Worm (Caenorhabditis elegans) whole organism, L1 larva: ENCODE measurements around the gene F10E9.10.

Source experiments
- C16A3.4 ChIP-seq: fragments of 150-350 bp; optimal IDR thresholded peaks from 2 replicates; lab custom pipeline; 2014; ENCODE audit warnings: missing biosample characterization, missing genetic modification characterization
- C34B4.2 ChIP-seq: sonication (generic microtip); optimal IDR thresholded peaks from 2 replicates; lab custom pipeline; 2017; ENCODE audit warnings: mild to moderate bottlenecking, missing genetic modification characterization, missing compliant biosample characterization
- Y116A8C.19 ChIP-seq: sonication (generic microtip); optimal IDR thresholded peaks from 2 replicates; lab custom pipeline; 2016; ENCODE audit warnings: missing compliant biosample characterization, missing genetic modification characterization, borderline replicate concordance
- aha-1 ChIP-seq: fragments of 150-350 bp; optimal IDR thresholded peaks from 2 replicates; lab custom pipeline; 2014; ENCODE audit warnings: missing biosample characterization, missing genetic modification characterization
- alr-1 ChIP-seq: fragments of 200-800 bp; sonication (Bioruptor generic); optimal IDR thresholded peaks from 2 replicates; lab custom pipeline; 2018; ENCODE audit warnings: borderline replicate concordance, mild to moderate bottlenecking, missing genetic modification characterization, missing compliant biosample characterization
- aly-2 ChIP-seq: fragments of 150-350 bp; optimal IDR thresholded peaks from 2 replicates; lab custom pipeline; 2014; ENCODE audit warnings: missing biosample characterization, missing genetic modification characterization
- ama-1 ChIP-seq: fragments of 150-350 bp; optimal IDR thresholded peaks from 2 replicates; lab custom pipeline; 2014
- blmp-1 ChIP-seq: fragments of 150-350 bp; optimal IDR thresholded peaks from 2 replicates; lab custom pipeline; 2014; ENCODE audit warnings: missing biosample characterization, missing genetic modification characterization
- ceh-88 ChIP-seq: fragments of 200-800 bp; sonication (Bioruptor generic); IDR thresholded peaks from 2 replicates; pipeline ENCODE4 v1.3.6; 2022; ENCODE audit warnings: missing genetic modification characterization, missing compliant biosample characterization
- ces-1 ChIP-seq: fragments of 150-350 bp; optimal IDR thresholded peaks from 2 replicates; lab custom pipeline; 2014; ENCODE audit warnings: missing biosample characterization, missing genetic modification reagents, missing genetic modification characterization
- dpl-1 ChIP-seq, 3 experiments: fragments of 150-350 bp in 2 of 3; sonication (generic microtip) in 1 of 3; optimal IDR thresholded peaks; 2 replicates each; lab custom pipeline; 2014 to 2017; ENCODE audit warnings: missing biosample characterization in 3 of 3, missing genetic modification characterization in 3 of 3, missing genetic modification reagents in 3 of 3
- dsc-1 ChIP-seq: sonication (generic microtip); optimal IDR thresholded peaks from 2 replicates; lab custom pipeline; 2016; ENCODE audit warnings: mild to moderate bottlenecking, missing genetic modification characterization, missing compliant biosample characterization
- egl-27 ChIP-seq, 2 experiments: fragments of 150-350 bp in 1 of 2; sonication (generic microtip); optimal IDR thresholded peaks; 3 replicates each; lab custom pipeline; 2017 to 2018; ENCODE audit warnings: missing biosample characterization in 2 of 2, missing genetic modification characterization in 2 of 2, missing genetic modification reagents in 2 of 2
- elt-2 ChIP-seq: sonication (generic microtip); optimal IDR thresholded peaks from 2 replicates; lab custom pipeline; 2016; ENCODE audit warnings: missing genetic modification characterization, mild to moderate bottlenecking, inconsistent platforms, missing compliant biosample characterization, missing genetic modification reagents
- elt-3 ChIP-seq, 6 experiments: fragments of 150-350 bp in 1 of 6; sonication (generic microtip); optimal IDR thresholded peaks; 2 replicates each; lab custom pipeline; 2017 to 2018; ENCODE audit warnings: missing biosample characterization in 6 of 6, missing genetic modification characterization in 6 of 6, inconsistent platforms in 1 of 6
- fkh-10 ChIP-seq: sonication (generic microtip); optimal IDR thresholded peaks from 2 replicates; lab custom pipeline; 2017; ENCODE audit warnings: missing biosample characterization, missing genetic modification reagents, missing genetic modification characterization
- fkh-4 ChIP-seq: sonication (generic microtip); optimal IDR thresholded peaks from 2 replicates; lab custom pipeline; 2016; ENCODE audit warnings: missing compliant biosample characterization, missing genetic modification characterization, borderline replicate concordance
- grh-1 ChIP-seq: fragments of 200-800 bp; sonication (Bioruptor generic); IDR thresholded peaks from 2 replicates; pipeline ENCODE4 v1.3.6; 2022; ENCODE audit warnings: missing genetic modification reagents, missing genetic modification characterization, missing compliant biosample characterization
- hlh-4 ChIP-seq: sonication (generic microtip); optimal IDR thresholded peaks from 2 replicates; lab custom pipeline; 2016; ENCODE audit warnings: mild to moderate bottlenecking, missing genetic modification characterization, missing compliant biosample characterization
- isw-1 ChIP-seq: fragments of 200-800 bp; sonication (Bioruptor generic); IDR thresholded peaks from 2 replicates; pipeline ENCODE4 v1.3.6; 2022; ENCODE audit warnings: missing genetic modification characterization, missing compliant biosample characterization
- jun-1 ChIP-seq: fragments of 150-350 bp; optimal IDR thresholded peaks from 2 replicates; lab custom pipeline; 2014; ENCODE audit warnings: missing biosample characterization, missing genetic modification reagents, missing genetic modification characterization
- lin-13 ChIP-seq: fragments of 150-350 bp; optimal IDR thresholded peaks from 2 replicates; lab custom pipeline; 2014; ENCODE audit warnings: missing biosample characterization, missing genetic modification reagents, missing genetic modification characterization
- lin-14 ChIP-seq: fragments of 200-800 bp; sonication (Bioruptor generic); optimal IDR thresholded peaks from 2 replicates; lab custom pipeline; 2018; ENCODE audit warnings: mild to moderate bottlenecking, missing genetic modification characterization, moderate library complexity, missing compliant biosample characterization
- lir-3 ChIP-seq: sonication (generic microtip); optimal IDR thresholded peaks from 2 replicates; lab custom pipeline; 2016; ENCODE audit warnings: mild to moderate bottlenecking, missing genetic modification characterization, moderate library complexity, missing compliant biosample characterization; ENCODE audit not compliant: poor library complexity
- lsy-2 ChIP-seq, 2 experiments: fragments of 150-350 bp; optimal IDR thresholded peaks; 2 replicates each; lab custom pipeline; 2014; ENCODE audit warnings: missing biosample characterization in 2 of 2, missing genetic modification characterization in 2 of 2
- mdl-1 ChIP-seq, 2 experiments: fragments of 150-350 bp; optimal IDR thresholded peaks; 2 replicates each; lab custom pipeline; 2014 to 2017; ENCODE audit warnings: missing biosample characterization in 2 of 2, missing genetic modification characterization in 2 of 2, inconsistent platforms in 1 of 2
- mef-2 ChIP-seq: fragments of 150-350 bp; optimal IDR thresholded peaks from 2 replicates; lab custom pipeline; 2014; ENCODE audit warnings: missing biosample characterization, missing genetic modification characterization
- mep-1 ChIP-seq: fragments of 150-350 bp; optimal IDR thresholded peaks from 2 replicates; lab custom pipeline; 2014; ENCODE audit warnings: missing biosample characterization, missing genetic modification characterization
- nhr-19 ChIP-seq: fragments of 200-800 bp; sonication (Bioruptor generic); conservative IDR thresholded peaks from 2 replicates; pipeline ENCODE4 v1.3.6; 2022; ENCODE audit warnings: missing genetic modification characterization, missing compliant biosample characterization
- nhr-20 ChIP-seq: sonication (generic microtip); optimal IDR thresholded peaks from 2 replicates; lab custom pipeline; 2016; ENCODE audit warnings: mild to moderate bottlenecking, missing genetic modification characterization, missing compliant biosample characterization
- nhr-237 ChIP-seq: fragments of 150-350 bp; optimal IDR thresholded peaks from 2 replicates; lab custom pipeline; 2014; ENCODE audit warnings: missing biosample characterization, missing genetic modification characterization
- nhr-28 ChIP-seq: fragments of 150-350 bp; optimal IDR thresholded peaks from 2 replicates; lab custom pipeline; 2014; ENCODE audit warnings: missing biosample characterization, missing genetic modification characterization
- nhr-47 ChIP-seq: sonication (generic microtip); optimal IDR thresholded peaks from 2 replicates; lab custom pipeline; 2016; ENCODE audit warnings: mild to moderate bottlenecking, missing genetic modification characterization, moderate library complexity, missing compliant biosample characterization
- nhr-71 ChIP-seq: sonication (generic microtip); optimal IDR thresholded peaks from 2 replicates; lab custom pipeline; 2016; ENCODE audit warnings: mild to moderate bottlenecking, missing genetic modification characterization, moderate library complexity, missing compliant biosample characterization
- nhr-76 ChIP-seq: sonication (generic microtip); optimal IDR thresholded peaks from 2 replicates; lab custom pipeline; 2017; ENCODE audit warnings: missing biosample characterization, missing genetic modification characterization
- nhr-84 ChIP-seq: sonication (generic microtip); optimal IDR thresholded peaks from 2 replicates; lab custom pipeline; 2017; ENCODE audit warnings: missing biosample characterization, missing genetic modification characterization
- nhr-85 ChIP-seq: sonication (generic microtip); peaks from one replicate; lab custom pipeline; 2016; ENCODE audit warnings: missing genetic modification characterization, inconsistent platforms, missing compliant biosample characterization
- nhr-90 ChIP-seq: sonication (generic microtip); optimal IDR thresholded peaks from 2 replicates; lab custom pipeline; 2016; ENCODE audit warnings: mild to moderate bottlenecking, missing genetic modification characterization, missing compliant biosample characterization; ENCODE audit not compliant: poor library complexity
- pag-3 ChIP-seq: sonication (generic microtip); optimal IDR thresholded peaks from 2 replicates; lab custom pipeline; 2017; ENCODE audit warnings: missing genetic modification characterization, mild to moderate bottlenecking, missing compliant biosample characterization, antibody characterized with exemption, borderline replicate concordance; ENCODE audit not compliant: insufficient read depth
- pqm-1 ChIP-seq: sonication (generic microtip); optimal IDR thresholded peaks from 3 replicates; lab custom pipeline; 2017; ENCODE audit warnings: missing biosample characterization, missing genetic modification characterization
- rnt-1 ChIP-seq: sonication (generic microtip); optimal IDR thresholded peaks from 2 replicates; lab custom pipeline; 2016; ENCODE audit warnings: mild to moderate bottlenecking, missing genetic modification characterization, moderate library complexity, missing compliant biosample characterization
- skn-1 ChIP-seq: fragments of 150-350 bp; optimal IDR thresholded peaks from 2 replicates; lab custom pipeline; 2014; ENCODE audit warnings: missing biosample characterization, missing genetic modification characterization
- snpc-4 ChIP-seq: fragments of 150-350 bp; optimal IDR thresholded peaks from 2 replicates; lab custom pipeline; 2014; ENCODE audit warnings: missing biosample characterization, missing genetic modification characterization
- snu-23 ChIP-seq: sonication (generic microtip); optimal IDR thresholded peaks from 2 replicates; lab custom pipeline; 2016; ENCODE audit warnings: missing genetic modification characterization, missing compliant biosample characterization
- sox-4 ChIP-seq: sonication (generic microtip); optimal IDR thresholded peaks from 2 replicates; lab custom pipeline; 2016; ENCODE audit warnings: missing genetic modification characterization, missing compliant biosample characterization
- sptf-1 ChIP-seq: fragments of 150-350 bp; optimal IDR thresholded peaks from 2 replicates; lab custom pipeline; 2014; ENCODE audit warnings: missing biosample characterization, missing genetic modification characterization
- swsn-7 ChIP-seq: sonication (generic microtip); optimal IDR thresholded peaks from 2 replicates; lab custom pipeline; 2016; ENCODE audit warnings: missing genetic modification characterization, missing compliant biosample characterization
- unc-30 ChIP-seq: sonication (generic microtip); optimal IDR thresholded peaks from 2 replicates; lab custom pipeline; 2017; ENCODE audit warnings: missing biosample characterization, missing genetic modification characterization
- unc-86 ChIP-seq: sonication (generic microtip); optimal IDR thresholded peaks from 2 replicates; lab custom pipeline; 2016; ENCODE audit warnings: missing genetic modification characterization, missing compliant biosample characterization
- unc-98 ChIP-seq: fragments of 200-800 bp; sonication (Bioruptor generic); IDR thresholded peaks from 2 replicates; pipeline ENCODE4 v1.3.6; 2022; ENCODE audit warnings: missing genetic modification characterization, missing compliant biosample characterization
- vab-15 ChIP-seq: sonication (generic microtip); optimal IDR thresholded peaks from 2 replicates; lab custom pipeline; 2017; ENCODE audit warnings: missing genotype, mild to moderate bottlenecking, missing genetic modification characterization, missing compliant biosample characterization
- xbp-1 ChIP-seq: sonication (generic microtip); optimal IDR thresholded peaks from 2 replicates; lab custom pipeline; 2016; ENCODE audit warnings: missing genetic modification characterization, missing compliant biosample characterization
- zip-4 ChIP-seq: fragments of 200-800 bp; sonication (Bioruptor generic); optimal IDR thresholded peaks from 2 replicates; lab custom pipeline; 2018; ENCODE audit warnings: mild to moderate bottlenecking, missing genetic modification characterization, moderate library complexity, missing compliant biosample characterization

Gene F10E9.10

ce11 chrIII:8307356-8307755 is 12.7 kb downstream of the F10E9.10 start, which contains the start of the genes F10E9.7 and F10E9.5 (continued):
- TF ChIP-seq zip-4 (GFP tag; lab: Kevin White, UChicago) (peak; percentile 83), vab-15 (tag; lab: Kevin White, UChicago) (peak; percentile 82), fkh-4 (tag; lab: Kevin White, UChicago) (peak; percentile 99), ces-1 (no peak), nhr-47 (tag; lab: Kevin White, UChicago) (peak; percentile 96), mep-1 (tag; lab: Kevin White, UChicago) (peak; percentile 99), unc-86 (tag; lab: Kevin White, UChicago) (peak; percentile 86), lir-3 (tag; lab: Kevin White, UChicago) (peak; percentile 98), Y116A8C.19 (peak; percentile 99), aha-1 (tag; lab: Kevin White, UChicago) (peak; percentile 4), mef-2 (tag; lab: Kevin White, UChicago) (no peak), hlh-4 (tag; lab: Kevin White, UChicago) (peak; percentile 85), pqm-1 (tag; lab: Kevin White, UChicago) (no peak), nhr-90 (tag; lab: Kevin White, UChicago) (peak; percentile 98), unc-98 (peak; percentile 91), dsc-1 (peak; percentile 97), lin-13 (peak; percentile 79), xbp-1 (peak; percentile 96), jun-1 (peak; percentile 43), lsy-2 (tag; optimal IDR thresholded peaks at IDR 0.05; lab: Kevin White, UChicago) (peak; percentile 95 to 96), blmp-1 (tag; lab: Kevin White, UChicago) (peak; percentile 88), nhr-28 (no peak), snpc-4 (tag; lab: Kevin White, UChicago) (peak; percentile 75), elt-2 (tag; lab: Kevin White, UChicago) (peak; percentile 90), nhr-237 (tag; lab: Kevin White, UChicago) (peak; percentile 20), unc-30 (tag; lab: Kevin White, UChicago) (no peak), grh-1 (no peak; the same call in 1 of the 2 replicates), egl-27 (tag; optimal IDR thresholded peaks at IDR 0.05; lab: Kevin White, UChicago) (no peak), C34B4.2 (tag; lab: Kevin White, UChicago) (no peak), sptf-1 (tag; lab: Kevin White, UChicago) (no peak), swsn-7 (tag; lab: Kevin White, UChicago) (peak; percentile 95), nhr-76 (tag; lab: Kevin White, UChicago) (no peak), nhr-20 (tag; lab: Kevin White, UChicago) (peak; percentile 97), rnt-1 (peak; percentile 99), isw-1 (peak; percentile 87), aly-2 (peak; percentile 65), dpl-1 (GFP tag; optimal IDR thresholded peaks at IDR 0.05; lab: Kevin White, UChicago) (peak; percentile 84 to 93 (median 89)), mdl-1 (tag; optimal IDR thresholded peaks at IDR 0.05; lab: Kevin White, UChicago) (peak in 1 of 2 experiments; percentile 75), elt-3 (tag; optimal IDR thresholded peaks at IDR 0.05; lab: Kevin White, UChicago) (peak in 3 of 6 experiments; percentile 24 to 85 (median 26)), pag-3 (tag; lab: Kevin White, UChicago) (peak; percentile 16), ceh-88 (GFP tag; lab: Robert Waterston, UW) (peak; percentile 91), sox-4 (tag; lab: Kevin White, UChicago) (peak; percentile 97), nhr-85 (tag; lab: Kevin White, UChicago) (peak; percentile 96), ama-1 (no peak), nhr-84 (tag; lab: Kevin White, UChicago) (no peak), skn-1 (tag; lab: Kevin White, UChicago) (peak; percentile 91), nhr-71 (tag; lab: Kevin White, UChicago) (peak; percentile 97), lin-14 (peak; percentile 97), C16A3.4 (peak; percentile 92), alr-1 (tag; lab: Kevin White, UChicago) (no peak), nhr-19 (GFP tag; lab: Robert Waterston, UW) (peak; percentile 95), fkh-10 (GFP tag; lab: Kevin White, UChicago) (no peak), snu-23 (GFP tag; lab: Kevin White, UChicago) (peak; percentile 95)
